Fruit fly (Drosophila melanogaster): ENCODE data around the gene mRpL1.

mRpL1 gene

DNA sequence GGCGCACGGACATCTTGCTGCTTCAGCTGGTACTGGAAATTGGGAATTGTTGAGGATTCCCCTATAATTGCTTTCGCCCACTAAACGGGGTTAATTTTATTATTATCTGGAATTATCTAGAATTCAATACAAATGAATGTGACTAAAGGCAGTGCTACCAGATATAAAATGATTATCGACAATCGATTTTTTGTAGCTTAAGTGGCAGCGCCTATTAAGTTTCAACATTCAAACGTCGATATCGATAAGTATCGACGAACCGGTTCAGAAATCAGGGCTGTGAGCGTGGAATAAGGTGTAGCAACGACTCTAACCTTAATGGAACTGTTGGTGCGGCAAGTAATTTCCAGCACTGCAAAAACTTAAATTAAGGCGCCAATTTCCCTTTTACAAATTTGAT lies 3.9 kb downstream of the mRpL1 start, which contains the start of gene Sgt1:
Sgt1 (minus strand) TSS at position 165 of the 400 bp plus-strand sequence.
- TF ChIP-seq nmo (GFP tag; optimal IDR thresholded peaks at IDR 0.05) (peak; percentile 66), gt (GFP tag; IDR thresholded peaks at IDR 0.05) (no peak), CG7556 (GFP tag; optimal IDR thresholded peaks at IDR 0.05) (no peak), disco-r (GFP tag; optimal IDR thresholded peaks at IDR 0.05) (no peak), jumu (GFP tag; optimal IDR thresholded peaks at IDR 0.05) (peak; percentile 63), CG14441 (GFP tag; IDR thresholded peaks at IDR 0.05) (no peak), CG10543 (GFP tag; optimal IDR thresholded peaks at IDR 0.05) (peak; percentile 19), Fer1 (GFP tag; optimal IDR thresholded peaks at IDR 0.05) (peak; percentile 21), CG1603 (tag; optimal IDR thresholded peaks at IDR 0.05) (peak; percentile 84), unc-4 (GFP tag; IDR thresholded peaks at IDR 0.05; ENCODE audit: partially characterized antibody) (peak; percentile 78), fu2 (GFP tag; optimal IDR thresholded peaks at IDR 0.05) (no peak), CG15479 (GFP tag; optimal IDR thresholded peaks at IDR 0.05) (no peak), dm (GFP tag; optimal IDR thresholded peaks at IDR 0.05) (peak; percentile 41), dmrt99B (tag; optimal IDR thresholded peaks at IDR 0.05) (no peak), CG8359 (GFP tag; optimal IDR thresholded peaks at IDR 0.05; ENCODE audit: borderline replicate concordance) (no peak), CHES-1-like (GFP tag; optimal IDR thresholded peaks at IDR 0.05) (peak; percentile 47), CkIIα-i1 (GFP tag; IDR thresholded peaks at IDR 0.05) (no peak), zfh1 (GFP tag; IDR thresholded peaks at IDR 0.05) (peak; percentile 44; the same call in 1 of the 3 replicates), CG9215 (GFP tag; IDR thresholded peaks at IDR 0.05) (no peak), bigmax (GFP tag; optimal IDR thresholded peaks at IDR 0.05) (peak; percentile 50), pita (GFP tag; optimal IDR thresholded peaks at IDR 0.05) (peak; percentile 85), Chrac-16 (GFP tag; optimal IDR thresholded peaks at IDR 0.05) (peak; percentile 8), Sry-β (GFP tag; optimal IDR thresholded peaks at IDR 0.05) (no peak), pnt (GFP tag; optimal IDR thresholded peaks at IDR 0.05) (no peak), CG15696 (tag; optimal IDR thresholded peaks at IDR 0.05) (no peak), CG4328 (GFP tag; optimal IDR thresholded peaks at IDR 0.05) (peak; percentile 38), HLH54F (GFP tag; optimal IDR thresholded peaks at IDR 0.05) (peak; percentile 62), cg (GFP tag; optimal IDR thresholded peaks at IDR 0.05) (no peak), Oli (tag; optimal IDR thresholded peaks at IDR 0.05) (no peak), Dll (GFP tag; IDR thresholded peaks at IDR 0.05; ENCODE audit: partially characterized antibody) (peak; percentile 85), hkb (optimal IDR thresholded peaks at IDR 0.05) (no peak), hkb (GFP tag; IDR thresholded peaks at IDR 0.05) (no peak), Ravus (GFP tag; IDR thresholded peaks at IDR 0.05) (no peak), Max (GFP tag; optimal IDR thresholded peaks at IDR 0.05) (peak; percentile 34), ab (GFP tag; optimal IDR thresholded peaks at IDR 0.05) (peak; percentile 10), CG11247 (GFP tag; IDR thresholded peaks at IDR 0.05) (peak; percentile 35; the same call in 1 of the 2 replicates), ato (GFP tag; IDR thresholded peaks at IDR 0.05; ENCODE audit: partially characterized antibody) (peak; percentile 99), CG12155 (GFP tag; optimal IDR thresholded peaks at IDR 0.05) (peak; percentile 44), CG13624 (GFP tag; optimal IDR thresholded peaks at IDR 0.05) (peak; percentile 72), Poxn (GFP tag; IDR thresholded peaks at IDR 0.05) (no peak), Atf3 (GFP tag; optimal IDR thresholded peaks at IDR 0.05) (no peak), gro (GFP tag; optimal IDR thresholded peaks at IDR 0.05) (peak; percentile 79), tx (GFP tag; optimal IDR thresholded peaks at IDR 0.05) (peak; percentile 31), ac (GFP tag; optimal IDR thresholded peaks at IDR 0.05) (no peak), CTCF (GFP tag; optimal IDR thresholded peaks at IDR 0.05) (peak; percentile 56), vvl (GFP tag; IDR thresholded peaks at IDR 0.05) (peak; percentile 57), CG14710 (tag; optimal IDR thresholded peaks at IDR 0.05) (peak; percentile 69), Mrtf (GFP tag; IDR thresholded peaks at IDR 0.05) (no peak), Mad (GFP tag; optimal IDR thresholded peaks at IDR 0.05) (peak; percentile 34), CG9932 (GFP tag; IDR thresholded peaks at IDR 0.05) (peak; percentile 78), Adf1 (GFP tag; IDR thresholded peaks at IDR 0.05) (no peak), Meics (GFP tag; optimal IDR thresholded peaks at IDR 0.05) (no peak), CG4360 (GFP tag; IDR thresholded peaks at IDR 0.05) (no peak)
